Worm (Caenorhabditis elegans) whole organism, L1 larva: ENCODE data around the gene nhr-28.

Experiments used
- ama-1 ChIP-seq: fragments of 150-350 bp; optimal IDR thresholded peaks from 2 replicates; lab custom pipeline; 2014
- elt-2 ChIP-seq: sonication (generic microtip); optimal IDR thresholded peaks from 2 replicates; lab custom pipeline; 2016; ENCODE audit warnings: missing genetic modification characterization, mild to moderate bottlenecking, inconsistent platforms, missing compliant biosample characterization, missing genetic modification reagents
- fos-1 ChIP-seq: fragments of 150-350 bp; optimal IDR thresholded peaks from 2 replicates; lab custom pipeline; 2014; ENCODE audit warnings: missing biosample characterization, missing genetic modification characterization
- mef-2 ChIP-seq: fragments of 150-350 bp; optimal IDR thresholded peaks from 2 replicates; lab custom pipeline; 2014; ENCODE audit warnings: missing biosample characterization, missing genetic modification characterization
- mep-1 ChIP-seq: fragments of 150-350 bp; optimal IDR thresholded peaks from 2 replicates; lab custom pipeline; 2014; ENCODE audit warnings: missing biosample characterization, missing genetic modification characterization
- pag-3 ChIP-seq: sonication (generic microtip); optimal IDR thresholded peaks from 2 replicates; lab custom pipeline; 2017; ENCODE audit warnings: missing genetic modification characterization, mild to moderate bottlenecking, missing compliant biosample characterization, antibody characterized with exemption, borderline replicate concordance; ENCODE audit not compliant: insufficient read depth
- sptf-1 ChIP-seq: fragments of 150-350 bp; optimal IDR thresholded peaks from 2 replicates; lab custom pipeline; 2014; ENCODE audit warnings: missing biosample characterization, missing genetic modification characterization

DNA sequence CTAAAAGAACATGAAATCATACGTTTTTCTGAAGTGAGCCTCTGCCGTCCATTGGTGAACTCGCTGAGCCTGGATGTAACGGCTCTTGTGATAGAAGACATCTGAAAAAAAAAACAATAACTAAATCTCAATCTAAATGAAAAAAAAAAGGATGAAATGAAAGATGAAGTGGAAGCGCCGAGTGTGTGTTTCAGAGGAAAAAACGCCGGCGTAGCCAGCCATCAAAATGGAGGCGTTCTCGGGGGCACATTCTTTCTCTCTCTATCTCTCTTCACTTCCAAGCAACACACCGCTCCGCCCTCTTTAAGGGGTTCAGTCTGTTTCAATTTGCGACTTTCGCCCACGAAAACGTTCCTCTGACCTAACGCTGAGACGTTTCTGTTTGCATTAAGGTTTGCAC lies 37.1 kb upstream of the nhr-28 start, which contains the start of gene T01B4.3:
- TF ChIP-seq pag-3 (no peak), sptf-1 (tag; lab: Kevin White, UChicago) (no peak), mep-1 (no peak), elt-2 (tag; lab: Kevin White, UChicago) (no peak), ama-1 (lab: Kevin White, UChicago) (no peak), mef-2 (tag; lab: Kevin White, UChicago) (no peak), fos-1 (tag; lab: Kevin White, UChicago) (no peak)
